Worm (Caenorhabditis elegans): ENCODE results near the gene B0432.7.

DNA sequence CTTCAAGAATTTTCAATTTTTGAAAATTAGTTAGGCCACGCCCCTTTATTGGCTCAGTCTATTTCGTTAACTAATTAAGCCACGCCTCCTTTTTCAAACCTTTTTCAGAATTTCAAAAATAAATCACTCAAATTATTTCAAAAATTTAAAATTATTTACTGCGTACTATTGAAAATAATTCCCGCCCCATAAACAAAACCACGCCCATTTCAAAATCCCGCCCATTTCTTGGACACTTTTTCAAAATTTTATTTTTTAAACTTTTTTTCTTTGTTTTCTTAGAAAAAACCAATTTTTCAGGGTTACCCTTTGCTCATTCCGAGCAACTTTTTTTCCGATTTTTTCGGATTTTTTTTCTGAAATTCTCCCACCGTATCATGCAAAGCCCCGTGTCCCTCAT, 9.7 kb downstream of the B0432.7 start, which contains the start of gene B0432.14:
- no peak for TF ChIP-seq ceh-82 (tag; optimal IDR thresholded peaks at IDR 0.05)
- TF ChIP-seq ztf-4 (tag; optimal IDR thresholded peaks at IDR 0.05) = no peak
- TF ChIP-seq mdl-1 (tag; optimal IDR thresholded peaks at IDR 0.05) = no peak
